Fruit fly (Drosophila melanogaster) S2 (cell line): ENCODE data around the gene Blos4.

Experiments used
- CG8478 ChIP-seq: fragments of >200 bp; optimal IDR thresholded peaks from 2 replicates; lab custom pipeline; 2018
- CTCF ChIP-seq, 2 experiments: fragments of >200 bp; optimal IDR thresholded peaks; 2 replicates each; lab custom pipeline; 2018

DNA sequence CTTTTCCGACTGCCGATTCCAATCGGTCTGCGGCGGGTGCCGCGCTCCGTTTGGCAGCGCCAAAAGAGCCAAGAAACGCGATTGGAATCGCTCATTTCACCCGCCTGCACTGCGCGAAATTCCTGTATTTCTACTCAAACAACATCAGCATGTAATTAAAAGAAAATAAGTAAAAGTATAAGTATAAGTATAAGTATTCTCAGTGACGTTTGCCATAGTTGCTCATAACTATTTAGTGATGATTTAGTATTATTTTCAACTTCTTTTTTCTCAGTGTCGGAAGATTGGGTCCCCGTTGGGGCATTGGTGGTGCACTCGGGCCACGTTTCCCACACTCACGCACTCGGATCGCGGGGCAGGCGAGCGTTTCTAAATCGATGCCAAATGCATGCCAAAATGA is 34.3 kb downstream of the Blos4 start:
- TF ChIP-seq CG8478 (no peak), CTCF (optimal IDR thresholded peaks at IDR 0.05; lab: Kevin White, UChicago) (no peak)
